Worm (Caenorhabditis elegans): ENCODE data around the gene hal-3.

ce11 chrII:9662797-9663196, 45.9 kb upstream of the hal-3 start, which contains the start of gene cyp-13A10:
- TF ChIP-seq tab-1 (GFP tag; IDR thresholded peaks at IDR 0.05), result no peak
- no peak for TF ChIP-seq ztf-29 (GFP tag; IDR thresholded peaks at IDR 0.05)
- TF ChIP-seq T22C8.4 (GFP tag; IDR thresholded peaks at IDR 0.05), result no peak
- TF ChIP-seq ztf-23 (GFP tag; IDR thresholded peaks at IDR 0.05), result no peak
- TF ChIP-seq med-1 (GFP tag; optimal IDR thresholded peaks at IDR 0.05; ENCODE audit: insufficient read depth), result no peak
- TF ChIP-seq ref-1 (GFP tag; conservative IDR thresholded peaks at IDR 0.05), result no peak
- TF ChIP-seq flt-1 (GFP tag; IDR thresholded peaks at IDR 0.05), result no peak
- no peak for TF ChIP-seq cog-1 (tag; optimal IDR thresholded peaks at IDR 0.05)
- TF ChIP-seq klf-2 (GFP tag; conservative IDR thresholded peaks at IDR 0.05), result no peak
